Worm (Caenorhabditis elegans) whole organism, mixed stage, embryonic: ENCODE data around the gene W07G4.1.
A peak's percentile ranks its signal among the peaks of the same experiment; 100 is the strongest.

Source experiments
- bed-3 ChIP-seq: fragments of 200-800 bp; sonication (Bioruptor generic); optimal IDR thresholded peaks from 3 replicates; lab custom pipeline; 2018; ENCODE audit warnings: mild to moderate bottlenecking, missing genetic modification characterization, moderate library complexity, missing compliant biosample characterization
- blmp-1 ChIP-seq: fragments of 150-350 bp; optimal IDR thresholded peaks from 2 replicates; lab custom pipeline; 2014; ENCODE audit warnings: missing biosample characterization, missing genetic modification characterization
- ceh-39 ChIP-seq: fragments of 150-350 bp; optimal IDR thresholded peaks from 2 replicates; lab custom pipeline; 2014; ENCODE audit warnings: missing biosample characterization, missing genetic modification characterization
- ceh-43 ChIP-seq: fragments of 200-800 bp; sonication (Bioruptor generic); optimal IDR thresholded peaks from 2 replicates; lab custom pipeline; 2018; ENCODE audit warnings: mild to moderate bottlenecking, missing genetic modification characterization, moderate library complexity, missing compliant biosample characterization
- ces-1 ChIP-seq: fragments of 150-350 bp; optimal IDR thresholded peaks from 2 replicates; lab custom pipeline; 2014; ENCODE audit warnings: missing biosample characterization, missing genetic modification reagents, missing genetic modification characterization
- cnd-1 ChIP-seq: fragments of 200-800 bp; sonication (Bioruptor generic); optimal IDR thresholded peaks from 2 replicates; lab custom pipeline; 2018; ENCODE audit warnings: mild to moderate bottlenecking, missing genetic modification characterization, missing compliant biosample characterization
- drap-1 ChIP-seq: fragments of 200-800 bp; sonication (Bioruptor generic); optimal IDR thresholded peaks from 3 replicates; lab custom pipeline; 2018; ENCODE audit warnings: mild to moderate bottlenecking, missing genetic modification characterization, missing compliant biosample characterization
- elt-1 ChIP-seq: sonication (generic microtip); optimal IDR thresholded peaks from 2 replicates; lab custom pipeline; 2017; ENCODE audit warnings: missing genetic modification characterization, mild to moderate bottlenecking, missing compliant biosample characterization, antibody characterized with exemption, moderate library complexity, borderline replicate concordance; ENCODE audit not compliant: insufficient read depth
- elt-3 ChIP-seq: fragments of 150-350 bp; optimal IDR thresholded peaks from 2 replicates; lab custom pipeline; 2014; ENCODE audit warnings: missing biosample characterization, missing genetic modification characterization
- ham-2 ChIP-seq: fragments of 200-800 bp; sonication (Bioruptor generic); optimal IDR thresholded peaks from 2 replicates; lab custom pipeline; 2018; ENCODE audit warnings: mild to moderate bottlenecking, missing genetic modification characterization, missing compliant biosample characterization
- hlh-1 ChIP-seq: fragments of 150-350 bp; optimal IDR thresholded peaks from 2 replicates; lab custom pipeline; 2014; ENCODE audit warnings: missing biosample characterization, missing genetic modification reagents, missing genetic modification characterization
- lin-13 ChIP-seq: fragments of 150-350 bp; optimal IDR thresholded peaks from 2 replicates; lab custom pipeline; 2014; ENCODE audit warnings: missing biosample characterization, missing genetic modification characterization
- lin-32 ChIP-seq: fragments of 200-800 bp; sonication (Bioruptor generic); optimal IDR thresholded peaks from 2 replicates; lab custom pipeline; 2018; ENCODE audit warnings: mild to moderate bottlenecking, missing genetic modification characterization, missing compliant biosample characterization
- lsy-2 ChIP-seq: fragments of 150-350 bp; optimal IDR thresholded peaks from 2 replicates; lab custom pipeline; 2014; ENCODE audit warnings: missing biosample characterization, missing genetic modification characterization
- mab-5 ChIP-seq: fragments of 150-350 bp; optimal IDR thresholded peaks from 2 replicates; lab custom pipeline; 2014; ENCODE audit warnings: missing biosample characterization, missing genetic modification characterization
- mep-1 ChIP-seq: fragments of 150-350 bp; optimal IDR thresholded peaks from 2 replicates; lab custom pipeline; 2017; ENCODE audit warnings: missing biosample characterization, missing genetic modification reagents, missing genetic modification characterization, inconsistent platforms
- nhr-2 ChIP-seq: fragments of 150-350 bp; optimal IDR thresholded peaks from 2 replicates; lab custom pipeline; 2014; ENCODE audit warnings: missing biosample characterization, missing genetic modification characterization
- nhr-28 ChIP-seq: fragments of 150-350 bp; optimal IDR thresholded peaks from 2 replicates; lab custom pipeline; 2014; ENCODE audit warnings: missing biosample characterization, missing genetic modification characterization
- nhr-76 ChIP-seq: sonication (generic microtip); optimal IDR thresholded peaks from 2 replicates; lab custom pipeline; 2017; ENCODE audit warnings: missing biosample characterization, missing genetic modification characterization
- pha-4 ChIP-seq: fragments of 150-350 bp; optimal IDR thresholded peaks from 2 replicates; lab custom pipeline; 2018; ENCODE audit warnings: missing biosample characterization, missing genetic modification reagents, missing genetic modification characterization
- sem-2 ChIP-seq: fragments of 200-800 bp; sonication (Bioruptor generic); optimal IDR thresholded peaks from 2 replicates; lab custom pipeline; 2018; ENCODE audit warnings: mild to moderate bottlenecking, missing genetic modification characterization, missing compliant biosample characterization
- snpc-4 ChIP-seq: fragments of 150-350 bp; optimal IDR thresholded peaks from 2 replicates; lab custom pipeline; 2014; ENCODE audit warnings: missing biosample characterization, missing genetic modification characterization
- sptf-1 ChIP-seq: sonication (generic microtip); optimal IDR thresholded peaks from 2 replicates; lab custom pipeline; 2017; ENCODE audit warnings: mild to moderate bottlenecking, missing genetic modification characterization, moderate library complexity, missing compliant biosample characterization
- tbx-8 ChIP-seq: fragments of 200-800 bp; sonication (Bioruptor generic); optimal IDR thresholded peaks from 2 replicates; lab custom pipeline; 2018; ENCODE audit warnings: mild to moderate bottlenecking, missing genetic modification characterization, moderate library complexity, missing compliant biosample characterization
- unc-62 ChIP-seq: fragments of 150-350 bp; optimal IDR thresholded peaks from 2 replicates; lab custom pipeline; 2014; ENCODE audit warnings: missing biosample characterization, missing genetic modification reagents, missing genetic modification characterization
- zip-8 ChIP-seq: fragments of 150-350 bp; optimal IDR thresholded peaks from 2 replicates; lab custom pipeline; 2014; ENCODE audit warnings: missing biosample characterization, missing genetic modification characterization

The W07G4.1 gene

DNA sequence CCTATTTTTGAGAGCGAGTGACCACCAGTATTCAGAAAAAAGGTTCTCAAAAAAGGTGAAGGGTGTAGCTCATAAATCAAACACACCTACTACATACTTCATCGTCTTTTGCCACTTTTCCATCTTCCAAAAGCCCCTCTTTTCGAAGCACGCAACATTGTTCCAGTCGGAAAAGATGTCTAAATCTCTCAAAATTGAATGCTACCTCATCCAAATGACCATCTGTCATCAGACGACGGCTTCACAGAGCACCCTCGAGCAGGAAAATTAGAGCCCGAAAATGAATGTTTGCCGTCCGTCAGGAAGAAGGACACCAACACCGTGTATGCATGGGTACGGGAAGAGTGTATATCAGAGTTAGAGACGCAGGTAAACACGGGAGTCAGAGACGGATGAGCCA lies 11.8 kb upstream of the W07G4.1 start:
- TF ChIP-seq lsy-2 (tag; lab: Kevin White, UChicago) (no peak), elt-3 (tag; lab: Kevin White, UChicago) (no peak), blmp-1 (tag; lab: Kevin White, UChicago) (no peak), lin-32 (GFP tag; lab: Kevin White, UChicago) (peak; percentile 94), ces-1 (GFP tag; lab: Kevin White, UChicago) (no peak), snpc-4 (tag; lab: Kevin White, UChicago) (no peak), cnd-1 (peak; percentile 89)

- TF ChIP-seq sptf-1 (tag; lab: Kevin White, UChicago) (no peak), ces-1 (GFP tag; lab: Kevin White, UChicago) (peak; percentile 91)
Observed at ce11 chrV:13022265-13022664, 11.1 kb upstream of the W07G4.1 start.

DNA sequence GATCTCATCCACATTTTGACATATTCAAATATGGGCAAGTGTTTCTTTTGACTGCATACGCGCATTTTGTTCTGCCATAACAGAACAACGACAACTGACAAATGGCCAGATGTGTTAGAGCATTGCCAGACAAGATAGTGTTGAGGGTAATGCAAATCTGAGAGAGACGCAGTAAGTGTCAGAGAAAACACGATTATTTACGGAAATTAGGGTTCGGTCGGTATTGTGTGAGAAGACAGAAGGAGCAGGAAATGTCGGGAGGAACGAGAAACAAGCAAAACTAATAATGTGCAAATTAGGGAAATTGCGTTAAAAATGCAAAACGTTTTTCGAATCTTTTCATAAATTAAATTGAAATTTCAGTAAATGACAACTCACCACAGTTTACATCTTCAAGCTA lies 8.8 kb upstream of the W07G4.1 start:
- TF ChIP-seq ces-1 (GFP tag; lab: Kevin White, UChicago), result peak; percentile 100
- TF ChIP-seq mab-5 (tag; lab: Kevin White, UChicago), result no peak
- TF ChIP-seq sptf-1 (tag; lab: Kevin White, UChicago), result no peak
- peak; percentile 64 for TF ChIP-seq cnd-1
- TF ChIP-seq nhr-2 (tag; lab: Kevin White, UChicago), result peak; percentile 10
- TF ChIP-seq unc-62 (GFP tag; lab: Kevin White, UChicago), result peak; percentile 45
- no peak for TF ChIP-seq pha-4 (tag; lab: Kevin White, UChicago)
- TF ChIP-seq elt-1, result no peak
- TF ChIP-seq mep-1 (tag; lab: Kevin White, UChicago), result no peak
- no peak for TF ChIP-seq ham-2 (GFP tag; lab: Kevin White, UChicago)
- TF ChIP-seq elt-3 (tag; lab: Kevin White, UChicago), result no peak
- TF ChIP-seq ceh-43 (GFP tag; lab: Kevin White, UChicago), result no peak
- no peak for TF ChIP-seq lin-13 (tag; lab: Kevin White, UChicago)
- no peak for TF ChIP-seq lsy-2 (tag; lab: Kevin White, UChicago)
- no peak for TF ChIP-seq nhr-76 (tag; lab: Kevin White, UChicago)
- TF ChIP-seq blmp-1 (tag; lab: Kevin White, UChicago), result no peak
- no peak for TF ChIP-seq bed-3
- peak; percentile 5 for TF ChIP-seq hlh-1 (tag; lab: Kevin White, UChicago)

ce11 chrV:13025283-13025682 lies 8.0 kb upstream of the W07G4.1 start:
- TF ChIP-seq zip-8 (no peak), nhr-2 (tag; lab: Kevin White, UChicago) (peak; percentile 85), ces-1 (GFP tag; lab: Kevin White, UChicago) (peak; percentile 54)

- TF ChIP-seq ces-1 (GFP tag; lab: Kevin White, UChicago) (peak; percentile 94), drap-1 (no peak), elt-1 (no peak), zip-8 (peak; percentile 78)
Observed at ce11 chrV:13026631-13027299, 6.6 kb upstream of the W07G4.1 start.

ce11 chrV:13028871-13029270 lies 4.5 kb upstream of the W07G4.1 start:
- TF ChIP-seq ces-1 (GFP tag; lab: Kevin White, UChicago), result peak; percentile 99
- no peak for TF ChIP-seq ceh-39

ce11 chrV:13034604-13035003 lies 1.3 kb downstream of the W07G4.1 start, which contains the start of gene W07G4.7:
TSS of gene W07G4.7 (minus strand) at chrV:13034704.
- TF ChIP-seq sem-2 (GFP tag; lab: Kevin White, UChicago) (no peak), lin-32 (GFP tag; lab: Kevin White, UChicago) (no peak), pha-4 (tag; lab: Kevin White, UChicago) (no peak), nhr-28 (tag; lab: Kevin White, UChicago) (no peak), ces-1 (GFP tag; lab: Kevin White, UChicago) (no peak), nhr-76 (tag; lab: Kevin White, UChicago) (no peak), ceh-43 (GFP tag; lab: Kevin White, UChicago) (no peak), tbx-8 (GFP tag; lab: Kevin White, UChicago) (no peak)
